Worm (Caenorhabditis elegans) whole organism, L4/young adult: Measurements from ENCODE around the gene Y75B8A.10.

Source experiments
- W03F9.2 ChIP-seq: fragments of 150-350 bp; optimal IDR thresholded peaks from 2 replicates; lab custom pipeline; 2014; ENCODE audit warnings: missing biosample characterization, missing genetic modification characterization
- dao-5 ChIP-seq: sonication (generic microtip); optimal IDR thresholded peaks from 2 replicates; lab custom pipeline; 2016; ENCODE audit warnings: missing genotype, missing genetic modification characterization, moderate library complexity, missing compliant biosample characterization
- him-1 ChIP-seq: sonication (generic microtip); optimal IDR thresholded peaks from 2 replicates; lab custom pipeline; 2016; ENCODE audit warnings: missing genotype, missing genetic modification reagents, missing genetic modification characterization, missing compliant biosample characterization

DNA sequence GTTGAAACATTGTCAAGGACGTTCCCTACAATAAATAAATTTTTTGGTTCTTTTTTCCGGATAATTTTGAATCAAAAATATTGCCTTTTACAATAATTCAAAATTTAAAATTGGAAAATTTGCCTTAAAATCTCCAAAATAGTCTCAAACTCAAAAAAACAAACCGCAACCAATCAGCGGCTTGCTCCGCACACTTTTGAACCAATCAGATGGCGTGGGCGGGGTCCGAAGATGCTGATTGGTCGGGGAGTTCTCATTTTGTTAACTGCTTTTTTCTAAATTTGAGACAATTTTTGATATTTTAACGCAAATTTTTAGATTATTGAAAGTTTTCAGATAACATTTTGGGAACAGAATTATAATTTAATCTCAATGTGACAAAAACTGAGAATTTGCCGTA, 45.3 kb downstream of the Y75B8A.10 start:
- TF ChIP-seq dao-5 (no peak), W03F9.2 (tag; lab: Kevin White, UChicago) (no peak), him-1 (tag; lab: Kevin White, UChicago) (no peak)
